Worm (Caenorhabditis elegans) whole organism, midembryonic: ENCODE results near the gene twk-11.

Experiments
- T22C8.4 ChIP-seq: fragments of 200-800 bp; sonication (Bioruptor generic); IDR thresholded peaks from 2 replicates; pipeline ENCODE4 v1.3.6; 2022; ENCODE audit warnings: missing genetic modification characterization, missing compliant biosample characterization
- flt-1 ChIP-seq: fragments of 200-800 bp; sonication (Bioruptor generic); IDR thresholded peaks from 2 replicates; pipeline ENCODE4 v1.3.6; 2022; ENCODE audit warnings: missing genetic modification characterization, missing compliant biosample characterization
- klf-2 ChIP-seq: fragments of 200-800 bp; sonication (Bioruptor generic); conservative IDR thresholded peaks from 2 replicates; pipeline ENCODE4 v1.3.6; 2022; ENCODE audit warnings: missing genetic modification reagents, missing genetic modification characterization, missing compliant biosample characterization
- med-1 ChIP-seq: sonication (generic microtip); optimal IDR thresholded peaks from 2 replicates; lab custom pipeline; 2017; ENCODE audit warnings: missing genetic modification characterization, mild to moderate bottlenecking, missing compliant biosample characterization, antibody characterized with exemption, missing genetic modification reagents; ENCODE audit not compliant: insufficient read depth
- ref-1 ChIP-seq: fragments of 200-800 bp; sonication (Bioruptor generic); conservative IDR thresholded peaks from 2 replicates; pipeline ENCODE4 v1.3.6; 2022; ENCODE audit warnings: missing genetic modification reagents, missing genetic modification characterization, missing compliant biosample characterization

DNA sequence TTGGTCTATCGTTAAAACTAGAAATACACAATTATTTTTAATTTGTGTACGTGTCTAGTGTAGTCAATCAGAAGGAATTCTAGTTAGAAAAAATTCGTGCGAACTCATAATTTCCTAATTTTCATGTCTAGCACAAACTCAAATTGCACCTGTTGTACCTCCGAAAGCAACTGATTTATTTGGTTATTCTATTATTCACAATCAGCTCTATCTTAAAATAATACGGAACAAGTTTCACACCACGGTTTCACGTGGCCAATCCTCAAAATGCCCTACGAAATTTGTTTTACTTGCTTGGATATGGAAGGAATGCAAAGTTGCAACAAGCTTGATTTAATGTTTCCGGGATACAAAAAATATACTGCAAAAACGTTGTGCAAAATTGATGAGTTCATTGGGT, 23.8 kb downstream of the twk-11 start, which contains the start of gene srw-127:
- TF ChIP-seq T22C8.4 (no peak), klf-2 (no peak), flt-1 (GFP tag; lab: Robert Waterston, UW) (no peak), med-1 (GFP tag; lab: Kevin White, UChicago) (no peak), ref-1 (GFP tag; lab: Robert Waterston, UW) (no peak)
